Worm (Caenorhabditis elegans) whole organism, L1 larva: ENCODE data around the gene C04A2.15.
A peak's percentile ranks its signal among the peaks of the same experiment; 100 is the strongest.

ENCODE experiments used
- C16A3.4 ChIP-seq: fragments of 150-350 bp; optimal IDR thresholded peaks from 2 replicates; lab custom pipeline; 2014; ENCODE audit warnings: missing biosample characterization, missing genetic modification characterization
- Y116A8C.19 ChIP-seq: sonication (generic microtip); optimal IDR thresholded peaks from 2 replicates; lab custom pipeline; 2016; ENCODE audit warnings: missing compliant biosample characterization, missing genetic modification characterization, borderline replicate concordance
- alr-1 ChIP-seq: fragments of 200-800 bp; sonication (Bioruptor generic); optimal IDR thresholded peaks from 2 replicates; lab custom pipeline; 2018; ENCODE audit warnings: borderline replicate concordance, mild to moderate bottlenecking, missing genetic modification characterization, missing compliant biosample characterization
- aly-2 ChIP-seq: fragments of 150-350 bp; optimal IDR thresholded peaks from 2 replicates; lab custom pipeline; 2014; ENCODE audit warnings: missing biosample characterization, missing genetic modification characterization
- ama-1 ChIP-seq: fragments of 150-350 bp; optimal IDR thresholded peaks from 2 replicates; lab custom pipeline; 2014
- blmp-1 ChIP-seq: fragments of 150-350 bp; optimal IDR thresholded peaks from 2 replicates; lab custom pipeline; 2014; ENCODE audit warnings: missing biosample characterization, missing genetic modification characterization
- ceh-8 ChIP-seq: fragments of 200-800 bp; sonication (Bioruptor generic); optimal IDR thresholded peaks from 2 replicates; lab custom pipeline; 2018; ENCODE audit warnings: mild to moderate bottlenecking, missing genetic modification characterization, moderate library complexity, missing compliant biosample characterization
- ceh-82 ChIP-seq, 3 experiments: fragments of 150-350 bp in 1 of 3; sonication (generic microtip) in 2 of 3; optimal IDR thresholded peaks; 2 replicates each; lab custom pipeline; 2014 to 2017; ENCODE audit warnings: missing biosample characterization in 3 of 3, missing genetic modification characterization in 3 of 3
- ceh-88 ChIP-seq: fragments of 200-800 bp; sonication (Bioruptor generic); IDR thresholded peaks from 2 replicates; pipeline ENCODE4 v1.3.6; 2022; ENCODE audit warnings: missing genetic modification characterization, missing compliant biosample characterization
- ceh-90 ChIP-seq: sonication (generic microtip); optimal IDR thresholded peaks from 2 replicates; lab custom pipeline; 2016; ENCODE audit warnings: missing genetic modification characterization, missing compliant biosample characterization
- dpl-1 ChIP-seq, 3 experiments: fragments of 150-350 bp in 2 of 3; sonication (generic microtip) in 1 of 3; optimal IDR thresholded peaks; 2 replicates each; lab custom pipeline; 2014 to 2017; ENCODE audit warnings: missing biosample characterization in 3 of 3, missing genetic modification characterization in 3 of 3, missing genetic modification reagents in 3 of 3
- efl-1 ChIP-seq, 4 experiments: fragments of 150-350 bp; optimal IDR thresholded peaks in 3 of 4; peaks in 1 of 4; 1 replicate in 1 of 4; 2 replicates in 3 of 4; lab custom pipeline; 2014; ENCODE audit warnings: missing biosample characterization in 2 of 4, missing genetic modification characterization in 2 of 4, missing genetic modification reagents in 2 of 4
- egl-13 ChIP-seq: sonication (generic microtip); optimal IDR thresholded peaks from 2 replicates; lab custom pipeline; 2016; ENCODE audit warnings: missing genotype, missing genetic modification reagents, missing genetic modification characterization, missing compliant biosample characterization
- elt-2 ChIP-seq: sonication (generic microtip); optimal IDR thresholded peaks from 2 replicates; lab custom pipeline; 2016; ENCODE audit warnings: missing genetic modification characterization, mild to moderate bottlenecking, inconsistent platforms, missing compliant biosample characterization, missing genetic modification reagents
- elt-3 ChIP-seq, 6 experiments: fragments of 150-350 bp in 1 of 6; sonication (generic microtip); optimal IDR thresholded peaks; 2 replicates each; lab custom pipeline; 2017 to 2018; ENCODE audit warnings: missing biosample characterization in 6 of 6, missing genetic modification characterization in 6 of 6, inconsistent platforms in 1 of 6
- ets-5 ChIP-seq: fragments of 200-800 bp; sonication (Bioruptor generic); IDR thresholded peaks from 2 replicates; pipeline ENCODE4 v1.3.6; 2022; ENCODE audit warnings: missing genetic modification characterization, missing compliant biosample characterization
- fkh-10 ChIP-seq: sonication (generic microtip); optimal IDR thresholded peaks from 2 replicates; lab custom pipeline; 2017; ENCODE audit warnings: missing biosample characterization, missing genetic modification reagents, missing genetic modification characterization
- fkh-8 ChIP-seq: sonication (generic microtip); optimal IDR thresholded peaks from 2 replicates; lab custom pipeline; 2016; ENCODE audit warnings: mild to moderate bottlenecking, missing genetic modification characterization, missing compliant biosample characterization
- hlh-17 ChIP-seq: fragments of 200-800 bp; sonication (Bioruptor generic); optimal IDR thresholded peaks from 2 replicates; lab custom pipeline; 2018; ENCODE audit warnings: missing genetic modification characterization, mild to moderate bottlenecking, missing compliant biosample characterization, moderate library complexity, borderline replicate concordance
- hpl-2 ChIP-seq: fragments of 150-350 bp; optimal IDR thresholded peaks from 2 replicates; lab custom pipeline; 2014; ENCODE audit warnings: missing biosample characterization, missing genetic modification reagents, missing genetic modification characterization
- lin-15B ChIP-seq: fragments of 150-350 bp; sonication (generic microtip); optimal IDR thresholded peaks from 3 replicates; lab custom pipeline; 2014; ENCODE audit warnings: missing biosample characterization, missing genetic modification characterization
- lin-35 ChIP-seq, 2 experiments: fragments of 150-350 bp; optimal IDR thresholded peaks; 2 replicates each; lab custom pipeline; 2014; ENCODE audit warnings: missing biosample characterization in 2 of 2, missing genetic modification characterization in 2 of 2, missing genetic modification reagents in 2 of 2
- lin-39 ChIP-seq: fragments of 150-350 bp; optimal IDR thresholded peaks from 2 replicates; lab custom pipeline; 2014; ENCODE audit warnings: missing biosample characterization, missing genetic modification reagents, missing genetic modification characterization
- lsy-2 ChIP-seq, 2 experiments: fragments of 150-350 bp; optimal IDR thresholded peaks; 2 replicates each; lab custom pipeline; 2014; ENCODE audit warnings: missing biosample characterization in 2 of 2, missing genetic modification characterization in 2 of 2
- mdl-1 ChIP-seq, 2 experiments: fragments of 150-350 bp; optimal IDR thresholded peaks; 2 replicates each; lab custom pipeline; 2014 to 2017; ENCODE audit warnings: missing biosample characterization in 2 of 2, missing genetic modification characterization in 2 of 2, inconsistent platforms in 1 of 2
- mef-2 ChIP-seq: fragments of 150-350 bp; optimal IDR thresholded peaks from 2 replicates; lab custom pipeline; 2014; ENCODE audit warnings: missing biosample characterization, missing genetic modification characterization
- nhr-11 ChIP-seq: fragments of 150-350 bp; optimal IDR thresholded peaks from 2 replicates; lab custom pipeline; 2014; ENCODE audit warnings: missing biosample characterization, missing genetic modification characterization
- nhr-12 ChIP-seq: sonication (generic microtip); optimal IDR thresholded peaks from 2 replicates; lab custom pipeline; 2017; ENCODE audit warnings: missing biosample characterization, missing genetic modification characterization
- nhr-20 ChIP-seq: sonication (generic microtip); optimal IDR thresholded peaks from 2 replicates; lab custom pipeline; 2016; ENCODE audit warnings: mild to moderate bottlenecking, missing genetic modification characterization, missing compliant biosample characterization
- nhr-28 ChIP-seq: fragments of 150-350 bp; optimal IDR thresholded peaks from 2 replicates; lab custom pipeline; 2014; ENCODE audit warnings: missing biosample characterization, missing genetic modification characterization
- nhr-47 ChIP-seq: sonication (generic microtip); optimal IDR thresholded peaks from 2 replicates; lab custom pipeline; 2016; ENCODE audit warnings: mild to moderate bottlenecking, missing genetic modification characterization, moderate library complexity, missing compliant biosample characterization
- nhr-71 ChIP-seq: sonication (generic microtip); optimal IDR thresholded peaks from 2 replicates; lab custom pipeline; 2016; ENCODE audit warnings: mild to moderate bottlenecking, missing genetic modification characterization, moderate library complexity, missing compliant biosample characterization
- nhr-77 ChIP-seq: fragments of 150-350 bp; optimal IDR thresholded peaks from 2 replicates; lab custom pipeline; 2014; ENCODE audit warnings: missing biosample characterization, missing genetic modification characterization
- nhr-85 ChIP-seq: sonication (generic microtip); peaks from one replicate; lab custom pipeline; 2016; ENCODE audit warnings: missing genetic modification characterization, inconsistent platforms, missing compliant biosample characterization
- pax-3 ChIP-seq: fragments of 200-800 bp; sonication (Bioruptor generic); optimal IDR thresholded peaks from 2 replicates; lab custom pipeline; 2018; ENCODE audit warnings: mild to moderate bottlenecking, missing genetic modification characterization, moderate library complexity, missing compliant biosample characterization
- pqm-1 ChIP-seq: sonication (generic microtip); optimal IDR thresholded peaks from 3 replicates; lab custom pipeline; 2017; ENCODE audit warnings: missing biosample characterization, missing genetic modification characterization
- snpc-4 ChIP-seq: fragments of 150-350 bp; optimal IDR thresholded peaks from 2 replicates; lab custom pipeline; 2014; ENCODE audit warnings: missing biosample characterization, missing genetic modification characterization
- snu-23 ChIP-seq: sonication (generic microtip); optimal IDR thresholded peaks from 2 replicates; lab custom pipeline; 2016; ENCODE audit warnings: missing genetic modification characterization, missing compliant biosample characterization
- swsn-7 ChIP-seq: sonication (generic microtip); optimal IDR thresholded peaks from 2 replicates; lab custom pipeline; 2016; ENCODE audit warnings: missing genetic modification characterization, missing compliant biosample characterization
- tbx-2 ChIP-seq: sonication (generic microtip); optimal IDR thresholded peaks from 2 replicates; lab custom pipeline; 2016; ENCODE audit warnings: missing genetic modification characterization, missing compliant biosample characterization
- unc-62 ChIP-seq: fragments of 150-350 bp; optimal IDR thresholded peaks from 2 replicates; lab custom pipeline; 2014; ENCODE audit warnings: missing biosample characterization, missing genetic modification reagents, missing genetic modification characterization
- unc-86 ChIP-seq: sonication (generic microtip); optimal IDR thresholded peaks from 2 replicates; lab custom pipeline; 2016; ENCODE audit warnings: missing genetic modification characterization, missing compliant biosample characterization
- unc-98 ChIP-seq: fragments of 200-800 bp; sonication (Bioruptor generic); IDR thresholded peaks from 2 replicates; pipeline ENCODE4 v1.3.6; 2022; ENCODE audit warnings: missing genetic modification characterization, missing compliant biosample characterization
- vab-15 ChIP-seq: sonication (generic microtip); optimal IDR thresholded peaks from 2 replicates; lab custom pipeline; 2017; ENCODE audit warnings: missing genotype, mild to moderate bottlenecking, missing genetic modification characterization, missing compliant biosample characterization
- xbp-1 ChIP-seq: sonication (generic microtip); optimal IDR thresholded peaks from 2 replicates; lab custom pipeline; 2016; ENCODE audit warnings: missing genetic modification characterization, missing compliant biosample characterization
- zag-1 ChIP-seq: fragments of 150-350 bp; optimal IDR thresholded peaks from 2 replicates; lab custom pipeline; 2014; ENCODE audit warnings: missing biosample characterization, missing genetic modification characterization
- zip-4 ChIP-seq: fragments of 200-800 bp; sonication (Bioruptor generic); optimal IDR thresholded peaks from 2 replicates; lab custom pipeline; 2018; ENCODE audit warnings: mild to moderate bottlenecking, missing genetic modification characterization, moderate library complexity, missing compliant biosample characterization
- ztf-11 ChIP-seq, 2 experiments: sonication (generic microtip); optimal IDR thresholded peaks; 2 replicates each; lab custom pipeline; 2016 to 2017; ENCODE audit warnings: missing genetic modification characterization in 2 of 2, missing biosample characterization in 1 of 2, missing compliant biosample characterization in 1 of 2

The C04A2.15 gene

DNA sequence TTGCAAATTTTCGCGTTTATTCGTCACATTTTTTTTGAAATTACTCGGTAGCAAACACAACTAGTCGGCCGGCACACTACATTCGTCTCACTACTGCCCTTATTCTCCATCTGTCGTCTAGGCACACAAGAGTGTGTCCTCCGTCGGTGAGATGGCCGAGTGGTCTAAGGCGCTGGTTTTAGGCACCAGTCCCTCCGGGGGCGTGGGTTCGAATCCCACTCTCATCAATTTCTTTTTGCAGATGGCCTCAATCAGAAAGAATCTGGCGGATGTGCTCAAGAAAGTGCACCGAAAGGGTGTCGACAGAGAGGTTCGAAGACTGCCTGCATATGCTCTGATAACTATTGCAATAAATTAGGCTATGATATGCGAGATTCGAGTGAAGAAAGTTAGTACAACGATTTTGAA is 1.0 kb downstream of the C04A2.15 start (continued):
- TF ChIP-seq nhr-77 (tag; lab: Kevin White, UChicago) (peak; percentile 75), zip-4 (GFP tag; lab: Kevin White, UChicago) (no peak), nhr-12 (tag; lab: Kevin White, UChicago) (no peak), lin-35 (GFP tag; optimal IDR thresholded peaks at IDR 0.05; lab: Kevin White, UChicago) (peak; percentile 35 to 83), fkh-10 (GFP tag; lab: Kevin White, UChicago) (peak; percentile 44), ceh-82 (tag; optimal IDR thresholded peaks at IDR 0.05; lab: Kevin White, UChicago) (peak; percentile 58 to 82 (median 69)), ceh-8 (GFP tag; lab: Kevin White, UChicago) (no peak), unc-62 (GFP tag; lab: Kevin White, UChicago) (no peak), lin-15B (tag; lab: Kevin White, UChicago) (no peak), mef-2 (tag; lab: Kevin White, UChicago) (no peak), egl-13 (tag; lab: Kevin White, UChicago) (no peak), ama-1 (lab: Kevin White, UChicago) (peak; percentile 51), alr-1 (tag; lab: Kevin White, UChicago) (no peak), blmp-1 (peak; percentile 18)

DNA sequence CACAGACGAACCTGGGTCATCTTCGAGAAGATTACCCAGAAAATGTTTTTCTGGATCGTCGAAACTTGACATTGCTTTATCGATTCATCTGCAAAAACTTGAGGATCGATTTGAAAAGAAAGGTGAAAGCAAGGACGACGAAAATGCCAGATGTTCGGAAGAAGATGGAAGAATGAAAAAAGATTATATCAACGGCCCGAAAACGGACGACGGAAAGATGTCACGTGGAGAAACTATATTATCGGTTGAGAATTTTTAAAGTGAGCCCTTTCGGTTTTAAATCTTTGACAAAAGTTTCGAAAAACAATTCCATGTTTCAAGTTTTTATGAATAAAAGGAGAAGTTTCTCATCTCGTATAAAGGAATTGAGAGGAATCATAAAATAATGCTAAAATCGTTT is 6.2 kb downstream of the C04A2.15 start, which contains the start of gene dnj-5:
dnj-5 (minus strand) TSS at position 101 of the 400 bp plus-strand sequence.
- TF ChIP-seq Y116A8C.19 (tag; lab: Kevin White, UChicago) (no peak), ets-5 (GFP tag; lab: Robert Waterston, UW) (no peak), nhr-71 (tag; lab: Kevin White, UChicago) (no peak), lin-35 (GFP tag; optimal IDR thresholded peaks at IDR 0.05; lab: Kevin White, UChicago) (no peak), efl-1 (optimal IDR thresholded peaks at IDR 0.05; lab: Kevin White, UChicago) (no peak), efl-1 (GFP tag; optimal IDR thresholded peaks at IDR 0.05 in 1 of 2; lab: Kevin White, UChicago) (peak in 1 of 2 experiments; percentile 27), fkh-8 (tag; lab: Kevin White, UChicago) (no peak), blmp-1 (peak; percentile 87), aly-2 (tag; lab: Kevin White, UChicago) (no peak), nhr-85 (no peak), unc-98 (GFP tag; lab: Robert Waterston, UW) (no peak), pax-3 (tag; lab: Kevin White, UChicago) (no peak), nhr-28 (tag; lab: Kevin White, UChicago) (no peak)

DNA sequence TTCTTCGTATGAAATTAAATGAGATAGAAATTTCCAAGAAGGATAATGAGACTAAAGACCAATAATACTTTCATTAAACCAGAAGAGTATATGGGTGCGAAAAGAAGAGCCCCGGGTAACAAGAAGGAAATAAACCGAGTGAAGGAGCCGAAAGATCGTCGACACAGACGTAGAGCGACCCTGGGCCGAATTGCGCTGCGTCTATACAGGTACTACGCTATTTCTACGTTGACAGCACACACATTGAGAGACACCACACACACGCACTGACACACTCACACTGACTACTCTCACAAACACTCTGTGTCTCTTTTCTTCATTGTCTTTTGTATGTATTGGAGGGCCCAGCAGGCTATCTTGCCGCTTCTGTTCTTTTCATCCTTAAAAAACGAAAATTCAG is 6.8 kb downstream of the C04A2.15 start:
- no peak for TF ChIP-seq nhr-28 (tag; lab: Kevin White, UChicago)
- no peak for TF ChIP-seq unc-86 (tag; lab: Kevin White, UChicago)
- TF ChIP-seq Y116A8C.19 (tag; lab: Kevin White, UChicago), result no peak
- TF ChIP-seq lsy-2 (tag; optimal IDR thresholded peaks at IDR 0.05; lab: Kevin White, UChicago), result peak; percentile 12 to 61
- peak; percentile 55 for TF ChIP-seq nhr-77 (tag; lab: Kevin White, UChicago)
- peak in 1 of 3 experiments; percentile 1 for TF ChIP-seq dpl-1 (GFP tag; optimal IDR thresholded peaks at IDR 0.05; lab: Kevin White, UChicago)
- no peak for TF ChIP-seq nhr-11 (tag; lab: Kevin White, UChicago)
- TF ChIP-seq nhr-20 (tag; lab: Kevin White, UChicago), result peak; percentile 29
- TF ChIP-seq C16A3.4 (tag; lab: Kevin White, UChicago), result peak; percentile 22
- no peak for TF ChIP-seq ztf-11 (tag; optimal IDR thresholded peaks at IDR 0.05; lab: Kevin White, UChicago)
- TF ChIP-seq mdl-1 (tag; optimal IDR thresholded peaks at IDR 0.05; lab: Kevin White, UChicago), result peak in 1 of 2 experiments; percentile 73
- no peak for TF ChIP-seq elt-2 (tag; lab: Kevin White, UChicago)
- TF ChIP-seq fkh-8 (tag; lab: Kevin White, UChicago), result peak; percentile 53
- no peak for TF ChIP-seq hpl-2 (GFP tag; lab: Kevin White, UChicago)
- TF ChIP-seq lin-39, result no peak
- TF ChIP-seq snu-23 (GFP tag; lab: Kevin White, UChicago), result peak; percentile 62
- no peak for TF ChIP-seq nhr-85
- TF ChIP-seq swsn-7 (tag; lab: Kevin White, UChicago), result peak; percentile 43
- TF ChIP-seq pqm-1, result no peak
- TF ChIP-seq snpc-4 (tag; lab: Kevin White, UChicago), result peak; percentile 20
- peak; percentile 23 for TF ChIP-seq nhr-47 (tag; lab: Kevin White, UChicago)
- TF ChIP-seq hlh-17, result no peak
- TF ChIP-seq vab-15 (tag; lab: Kevin White, UChicago), result no peak
- TF ChIP-seq lin-35 (GFP tag; optimal IDR thresholded peaks at IDR 0.05; lab: Kevin White, UChicago), result peak; percentile 42 to 48
- TF ChIP-seq xbp-1 (tag; lab: Kevin White, UChicago), result peak; percentile 5
- TF ChIP-seq ceh-90 (tag; lab: Kevin White, UChicago), result no peak
- TF ChIP-seq ceh-88 (GFP tag; lab: Robert Waterston, UW), result no peak
- TF ChIP-seq zag-1 (tag; lab: Kevin White, UChicago), result no peak
- TF ChIP-seq elt-3 (tag; optimal IDR thresholded peaks at IDR 0.05; lab: Kevin White, UChicago), result no peak
- no peak for TF ChIP-seq mef-2 (tag; lab: Kevin White, UChicago)
- peak; percentile 26 for TF ChIP-seq tbx-2 (tag; lab: Kevin White, UChicago)
